Fruit fly (Drosophila melanogaster) whole organism, embryonic: ENCODE measurements around the gene osi.

Experiments used
- Aef1 ChIP-seq: fragments of 200-800 bp; sonication (Bioruptor generic); IDR thresholded peaks from 3 replicates; pipeline ENCODE4 v1.3.6; 2022; ENCODE audit warnings: missing biosample characterization, missing genetic modification characterization
- Atf3 ChIP-seq: fragments of 200-800 bp; sonication (Bioruptor generic); optimal IDR thresholded peaks from 3 replicates; lab custom pipeline; 2016; ENCODE audit warnings: missing biosample characterization, missing genetic modification characterization
- CG12236 ChIP-seq: fragments of 200-800 bp; sonication (Bioruptor generic); optimal IDR thresholded peaks from 2 replicates; lab custom pipeline; 2016; ENCODE audit warnings: missing biosample characterization, missing genetic modification characterization
- CG1233 ChIP-seq: fragments of 200-800 bp; sonication (Bioruptor generic); optimal IDR thresholded peaks from 4 replicates; lab custom pipeline; 2018; ENCODE audit warnings: missing biosample characterization, mild to moderate bottlenecking, missing genetic modification characterization
- CG12391 ChIP-seq: fragments of 200-800 bp; sonication (Bioruptor generic); optimal IDR thresholded peaks from 3 replicates; lab custom pipeline; 2018; ENCODE audit warnings: missing biosample characterization, mild to moderate bottlenecking, missing genetic modification characterization, moderate library complexity
- CG12659 ChIP-seq: fragments of 200-800 bp; sonication (Bioruptor generic); optimal IDR thresholded peaks from 3 replicates; lab custom pipeline; 2017; ENCODE audit warnings: mild to moderate bottlenecking, missing biosample characterization, missing genetic modification reagents, missing genetic modification characterization
- CG13287 ChIP-seq: fragments of 200-800 bp; sonication (Bioruptor generic); IDR thresholded peaks from 2 replicates; pipeline ENCODE4 v1.3.6; 2022; ENCODE audit warnings: missing biosample characterization, missing genetic modification characterization; ENCODE audit not compliant: partially characterized antibody
- CG14667 ChIP-seq: fragments of 200-800 bp; sonication (Bioruptor generic); IDR thresholded peaks from 2 replicates; pipeline ENCODE4 v1.3.6; 2022; ENCODE audit warnings: missing biosample characterization, missing genetic modification characterization
- CG1603 ChIP-seq: fragments of 200-800 bp; sonication (Bioruptor generic); optimal IDR thresholded peaks from 2 replicates; lab custom pipeline; 2019; ENCODE audit warnings: missing biosample characterization, mild to moderate bottlenecking, missing genetic modification characterization, moderate library complexity
- CG16863 ChIP-seq: fragments of 200-800 bp; sonication (Bioruptor generic); optimal IDR thresholded peaks from 3 replicates; lab custom pipeline; 2016; ENCODE audit warnings: missing biosample characterization, missing genetic modification characterization
- CG17186 ChIP-seq: fragments of 200-800 bp; sonication (Bioruptor generic); optimal IDR thresholded peaks from 3 replicates; lab custom pipeline; 2017; ENCODE audit warnings: missing biosample characterization, missing genetic modification reagents, missing genetic modification characterization
- CG18476 ChIP-seq: fragments of 200-800 bp; sonication (Bioruptor generic); optimal IDR thresholded peaks from 2 replicates; lab custom pipeline; 2016; ENCODE audit warnings: missing biosample characterization, mild to moderate bottlenecking, missing genetic modification characterization
- CG18619 ChIP-seq: fragments of 200-800 bp; sonication (Bioruptor generic); optimal IDR thresholded peaks from 3 replicates; lab custom pipeline; 2017; ENCODE audit warnings: missing biosample characterization, mild to moderate bottlenecking, missing genetic modification characterization
- CG30020 ChIP-seq: fragments of 200-800 bp; optimal IDR thresholded peaks from 2 replicates; lab custom pipeline; 2019; ENCODE audit warnings: missing biosample characterization, mild to moderate bottlenecking, missing genetic modification characterization, moderate library complexity
- CG42726 ChIP-seq: fragments of 200-800 bp; sonication (Bioruptor generic); IDR thresholded peaks from 2 replicates; pipeline ENCODE4 v1.3.6; 2022; ENCODE audit warnings: missing biosample characterization, missing genetic modification characterization; ENCODE audit not compliant: partially characterized antibody
- CG4360 ChIP-seq: fragments of 200-800 bp; sonication (Bioruptor generic); IDR thresholded peaks from 2 replicates; pipeline ENCODE4 v1.3.6; 2022; ENCODE audit warnings: missing biosample characterization, missing genetic modification characterization
- CG6765 ChIP-seq: fragments of 200-800 bp; sonication (Bioruptor generic); optimal IDR thresholded peaks from 3 replicates; lab custom pipeline; 2017; ENCODE audit warnings: missing biosample characterization, mild to moderate bottlenecking, missing genetic modification characterization
- CG9609 ChIP-seq: fragments of 200-800 bp; sonication (Bioruptor generic); optimal IDR thresholded peaks from 3 replicates; lab custom pipeline; 2016; ENCODE audit warnings: missing biosample characterization, missing genetic modification characterization
- CG9797 ChIP-seq: fragments of 200-800 bp; sonication (Bioruptor generic); optimal IDR thresholded peaks from 3 replicates; lab custom pipeline; 2018; ENCODE audit warnings: missing biosample characterization, mild to moderate bottlenecking, missing genetic modification characterization
- Chrac-16 ChIP-seq: fragments of 200-800 bp; sonication (Bioruptor generic); optimal IDR thresholded peaks from 3 replicates; lab custom pipeline; 2016; ENCODE audit warnings: missing biosample characterization, missing genetic modification characterization
- D19A ChIP-seq: fragments of 200-800 bp; optimal IDR thresholded peaks from 3 replicates; lab custom pipeline; 2019; ENCODE audit warnings: missing biosample characterization, mild to moderate bottlenecking, missing genetic modification characterization, moderate library complexity
- Dll ChIP-seq: fragments of 200-800 bp; sonication (Bioruptor generic); IDR thresholded peaks from 4 replicates; pipeline ENCODE4 v1.3.6; 2022; ENCODE audit warnings: missing biosample characterization, missing genetic modification characterization; ENCODE audit not compliant: partially characterized antibody
- H2.0 ChIP-seq: fragments of 200-800 bp; sonication (Bioruptor generic); IDR thresholded peaks from 2 replicates; pipeline ENCODE4 v1.3.6; 2022; ENCODE audit warnings: missing biosample characterization, missing genetic modification characterization
- Hmx ChIP-seq: fragments of 200-800 bp; sonication (Bioruptor generic); optimal IDR thresholded peaks from 2 replicates; lab custom pipeline; 2016; ENCODE audit warnings: missing biosample characterization, missing genetic modification characterization
- Kr ChIP-seq: fragments of 200-800 bp; sonication (Bioruptor generic); optimal IDR thresholded peaks from 2 replicates; lab custom pipeline; 2017; ENCODE audit warnings: missing biosample characterization, mild to moderate bottlenecking, missing genetic modification characterization
- Lim3 ChIP-seq: fragments of 200-800 bp; sonication (Bioruptor generic); IDR thresholded peaks from 2 replicates; pipeline ENCODE4 v1.3.6; 2022; ENCODE audit warnings: missing biosample characterization, missing genetic modification characterization
- Max ChIP-seq: fragments of 200-800 bp; sonication (Bioruptor generic); optimal IDR thresholded peaks from 2 replicates; lab custom pipeline; 2016; ENCODE audit warnings: missing biosample characterization, mild to moderate bottlenecking, missing genetic modification characterization
- Mrtf ChIP-seq: fragments of 200-800 bp; sonication (Bioruptor generic); IDR thresholded peaks from 3 replicates; pipeline ENCODE4 v1.3.6; 2022; ENCODE audit warnings: missing biosample characterization, missing genetic modification characterization
- caup ChIP-seq: fragments of 200-800 bp; sonication (Bioruptor generic); optimal IDR thresholded peaks from 3 replicates; lab custom pipeline; 2017; ENCODE audit warnings: missing biosample characterization, mild to moderate bottlenecking, missing genetic modification characterization, moderate library complexity; ENCODE audit not compliant: severe bottlenecking
- crp ChIP-seq, 2 experiments: fragments of 200-800 bp; sonication (Bioruptor generic); optimal IDR thresholded peaks; 2 replicates in 1 of 2; 3 replicates in 1 of 2; lab custom pipeline; 2017; ENCODE audit warnings: missing biosample characterization in 2 of 2, missing genetic modification characterization in 2 of 2, mild to moderate bottlenecking in 1 of 2, moderate library complexity in 1 of 2
- disco-r ChIP-seq: fragments of 200-800 bp; sonication (Bioruptor generic); optimal IDR thresholded peaks from 2 replicates; lab custom pipeline; 2016; ENCODE audit warnings: missing biosample characterization, missing genetic modification characterization
- dmrt11E ChIP-seq: fragments of 200-800 bp; sonication (Bioruptor generic); optimal IDR thresholded peaks from 3 replicates; lab custom pipeline; 2018; ENCODE audit warnings: missing biosample characterization, mild to moderate bottlenecking, missing genetic modification characterization, moderate library complexity
- emc ChIP-seq: fragments of 200-800 bp; sonication (Bioruptor generic); optimal IDR thresholded peaks from 2 replicates; lab custom pipeline; 2016; ENCODE audit warnings: missing biosample characterization, missing genetic modification characterization
- fd96Cb ChIP-seq: fragments of 200-800 bp; sonication (Bioruptor generic); optimal IDR thresholded peaks from 2 replicates; lab custom pipeline; 2018; ENCODE audit warnings: missing biosample characterization, mild to moderate bottlenecking, missing genetic modification characterization, moderate library complexity
- gcm2 ChIP-seq: fragments of 200-800 bp; sonication (Bioruptor generic); optimal IDR thresholded peaks from 2 replicates; lab custom pipeline; 2016; ENCODE audit warnings: missing biosample characterization, missing genetic modification characterization
- her ChIP-seq: fragments of 200-800 bp; sonication (Bioruptor generic); optimal IDR thresholded peaks from 2 replicates; lab custom pipeline; 2016; ENCODE audit warnings: missing biosample characterization, missing genetic modification characterization
- lab ChIP-seq: fragments of 200-800 bp; sonication (Bioruptor generic); optimal IDR thresholded peaks from 3 replicates; lab custom pipeline; 2017; ENCODE audit warnings: missing biosample characterization, missing genetic modification characterization, mild to moderate bottlenecking, moderate library complexity, missing genetic modification reagents
- nerfin-2 ChIP-seq: fragments of 200-800 bp; sonication (Bioruptor generic); IDR thresholded peaks from 2 replicates; pipeline ENCODE4 v1.3.6; 2022; ENCODE audit warnings: missing biosample characterization, missing genetic modification characterization; ENCODE audit not compliant: partially characterized antibody
- odd ChIP-seq: fragments of 200-800 bp; sonication (Bioruptor generic); optimal IDR thresholded peaks from 2 replicates; lab custom pipeline; 2017; ENCODE audit warnings: missing biosample characterization, mild to moderate bottlenecking, missing genetic modification characterization
- onecut ChIP-seq: fragments of 200-800 bp; sonication (Bioruptor generic); IDR thresholded peaks from 2 replicates; pipeline ENCODE4 v1.3.6; 2022; ENCODE audit warnings: missing biosample characterization, missing genetic modification characterization
- org-1 ChIP-seq: fragments of 200-800 bp; sonication (Bioruptor generic); optimal IDR thresholded peaks from 2 replicates; lab custom pipeline; 2017; ENCODE audit warnings: missing biosample characterization, missing genetic modification characterization
- pnt ChIP-seq: fragments of 200-800 bp; sonication (Bioruptor generic); optimal IDR thresholded peaks from 3 replicates; lab custom pipeline; 2016; ENCODE audit warnings: missing biosample characterization, missing genetic modification characterization
- repo ChIP-seq: fragments of 200-800 bp; sonication (Bioruptor generic); optimal IDR thresholded peaks from 2 replicates; lab custom pipeline; 2016; ENCODE audit warnings: missing biosample characterization, missing genetic modification characterization
- seq ChIP-seq: fragments of 200-800 bp; sonication (Bioruptor generic); IDR thresholded peaks from 2 replicates; pipeline ENCODE4 v1.3.6; 2022; ENCODE audit warnings: missing biosample characterization, missing genetic modification characterization
- tup ChIP-seq: fragments of 200-800 bp; sonication (Bioruptor generic); optimal IDR thresholded peaks from 2 replicates; lab custom pipeline; 2016; ENCODE audit warnings: missing biosample characterization, mild to moderate bottlenecking, missing genetic modification characterization, moderate library complexity
- unpg ChIP-seq: fragments of 200-800 bp; sonication (Bioruptor generic); optimal IDR thresholded peaks from 3 replicates; lab custom pipeline; 2018; ENCODE audit warnings: missing biosample characterization, mild to moderate bottlenecking, missing genetic modification characterization, moderate library complexity
- vnd ChIP-seq: fragments of 200-800 bp; sonication (Bioruptor generic); IDR thresholded peaks from 3 replicates; pipeline ENCODE4 v1.3.6; 2022; ENCODE audit warnings: missing biosample characterization, missing genetic modification characterization; ENCODE audit not compliant: partially characterized antibody
- vvl ChIP-seq: fragments of 200-800 bp; sonication (Bioruptor generic); IDR thresholded peaks from 2 replicates; pipeline ENCODE4 v1.3.6; 2022; ENCODE audit warnings: missing biosample characterization, missing genetic modification characterization

osi gene

DNA sequence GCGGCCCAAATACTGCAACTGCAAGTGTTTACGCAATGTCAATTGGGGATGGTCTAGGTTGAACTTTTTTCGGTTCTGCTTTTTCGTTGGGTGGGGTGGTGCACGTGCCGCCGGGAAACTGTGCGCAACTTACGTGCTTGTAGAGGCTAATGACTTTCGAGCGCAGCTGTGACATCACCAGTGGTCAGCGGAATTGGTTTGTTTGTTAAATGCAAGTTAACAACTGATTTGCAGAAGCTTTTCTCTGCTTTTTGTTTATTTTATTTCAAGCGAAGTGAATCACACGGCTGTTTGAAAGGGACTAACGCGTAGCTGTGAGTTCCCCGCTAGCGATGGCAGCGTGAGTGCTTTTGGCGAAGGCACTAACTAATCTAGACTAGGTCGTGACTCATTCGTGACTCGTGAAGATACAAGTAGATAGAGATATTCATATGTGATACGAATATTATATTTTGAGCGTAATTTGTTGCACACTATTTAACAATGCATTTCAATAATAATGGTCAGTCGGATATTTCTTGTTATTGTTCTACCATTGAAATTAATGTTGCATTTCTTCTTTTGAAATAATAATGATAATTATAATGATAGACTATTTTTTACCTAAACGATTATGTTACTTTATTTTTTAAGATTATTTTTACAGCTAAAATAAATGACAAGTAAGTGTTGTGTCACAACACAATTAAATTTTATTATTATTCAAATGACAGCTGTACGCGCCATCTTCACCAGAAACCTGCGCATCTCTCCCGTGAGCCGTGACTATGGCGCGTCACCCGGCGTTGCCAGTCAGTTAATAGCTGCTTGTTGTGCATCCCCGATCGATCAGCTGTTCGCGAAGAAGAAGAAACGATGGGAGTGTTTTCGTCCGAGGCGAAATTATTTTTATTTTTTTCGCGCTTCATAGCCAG, at the start of gene osi, which contains the start of gene tweek (continued):
- TF ChIP-seq her (GFP tag; lab: Kevin White, UChicago), result peak; percentile 25
- TF ChIP-seq CG16863 (GFP tag; lab: Kevin White, UChicago), result peak; percentile 26
- TF ChIP-seq crp (GFP tag; optimal IDR thresholded peaks at IDR 0.05; lab: Kevin White, UChicago), result peak; percentile 58 to 95
- peak; percentile 55 for TF ChIP-seq CG9609
- peak; percentile 23 for TF ChIP-seq lab
- TF ChIP-seq CG18476, result peak; percentile 35
- no peak for TF ChIP-seq CG30020 (tag; lab: Kevin White, UChicago)
- TF ChIP-seq Max (GFP tag; lab: Kevin White, UChicago), result peak; percentile 46
- peak; percentile 46 for TF ChIP-seq CG1603 (tag; lab: Kevin White, UChicago)
- no peak for TF ChIP-seq seq (GFP tag; lab: Robert Waterston, UW)
- TF ChIP-seq Mrtf (GFP tag; lab: Robert Waterston, UW), result peak; percentile 60
- TF ChIP-seq fd96Cb, result peak; percentile 40
- TF ChIP-seq Dll, result peak; percentile 90
- TF ChIP-seq pnt (GFP tag; lab: Kevin White, UChicago), result peak; percentile 32
- TF ChIP-seq disco-r (GFP tag; lab: Kevin White, UChicago), result peak; percentile 25
- TF ChIP-seq CG42726 (GFP tag; lab: Robert Waterston, UW), result peak; percentile 95
- TF ChIP-seq Hmx (GFP tag; lab: Kevin White, UChicago), result no peak
- TF ChIP-seq CG12391 (tag; lab: Kevin White, UChicago), result peak; percentile 86
- peak; percentile 82 for TF ChIP-seq CG13287
- no peak for TF ChIP-seq CG4360
- TF ChIP-seq dmrt11E (tag; lab: Kevin White, UChicago), result peak; percentile 66
- no peak for TF ChIP-seq D19A (tag; lab: Kevin White, UChicago)
- TF ChIP-seq vnd (GFP tag; lab: Robert Waterston, UW), result peak; percentile 87
- peak; percentile 50 for TF ChIP-seq H2.0 (GFP tag; lab: Robert Waterston, UW)
- TF ChIP-seq CG14667 (GFP tag; lab: Robert Waterston, UW), result no peak
- no peak for TF ChIP-seq Lim3 (GFP tag; lab: Robert Waterston, UW)
- no peak; the same call in 1 of the 2 replicates for TF ChIP-seq vvl
- no peak for TF ChIP-seq CG12236
- peak; percentile 59 for TF ChIP-seq CG18619 (GFP tag; lab: Kevin White, UChicago)
- TF ChIP-seq CG17186 (GFP tag; lab: Kevin White, UChicago), result no peak
- TF ChIP-seq unpg (GFP tag; lab: Kevin White, UChicago), result no peak
- TF ChIP-seq Atf3 (GFP tag; lab: Kevin White, UChicago), result no peak
- no peak for TF ChIP-seq emc (GFP tag; lab: Kevin White, UChicago)
- no peak for TF ChIP-seq tup (GFP tag; lab: Kevin White, UChicago)
- TF ChIP-seq gcm2 (GFP tag; lab: Kevin White, UChicago), result no peak
- no peak for TF ChIP-seq onecut (GFP tag; lab: Robert Waterston, UW)
- no peak for TF ChIP-seq CG6765
- peak; percentile 74 for TF ChIP-seq Chrac-16 (GFP tag; lab: Kevin White, UChicago)
- TF ChIP-seq odd, result no peak
- peak; percentile 65 for TF ChIP-seq CG12659
- peak; percentile 40 for TF ChIP-seq nerfin-2
- peak; percentile 27 for TF ChIP-seq caup
- no peak for TF ChIP-seq org-1 (GFP tag; lab: Kevin White, UChicago)
- no peak for TF ChIP-seq CG1233 (GFP tag; lab: Kevin White, UChicago)
- no peak for TF ChIP-seq repo (GFP tag; lab: Kevin White, UChicago)
- TF ChIP-seq CG9797, result peak; percentile 50
- TF ChIP-seq Kr (GFP tag; lab: Kevin White, UChicago), result no peak
- TF ChIP-seq Aef1, result peak; percentile 57; the same call in 2 of the 3 replicates
